Fruit fly (Drosophila melanogaster) whole organism, embryonic: ENCODE measurements around the gene Nrx-IV.
A peak's percentile ranks its signal among the peaks of the same experiment; 100 is the strongest.

ENCODE experiments used
- ATbp ChIP-seq: fragments of 200-800 bp; sonication (Bioruptor generic); optimal IDR thresholded peaks from 2 replicates; lab custom pipeline; 2017; ENCODE audit warnings: missing biosample characterization, mild to moderate bottlenecking, missing genetic modification characterization, missing genetic modification reagents
- Abd-B ChIP-seq: fragments of 200-800 bp; sonication (Bioruptor generic); optimal IDR thresholded peaks from 2 replicates; lab custom pipeline; 2018; ENCODE audit warnings: missing biosample characterization, mild to moderate bottlenecking, missing genetic modification characterization, moderate library complexity
- Asciz ChIP-seq: fragments of 200-800 bp; sonication (Bioruptor generic); optimal IDR thresholded peaks from 2 replicates; lab custom pipeline; 2017; ENCODE audit warnings: missing biosample characterization, mild to moderate bottlenecking, missing genetic modification characterization, missing genetic modification reagents
- B-H2 ChIP-seq: fragments of 200-800 bp; sonication (Bioruptor generic); optimal IDR thresholded peaks from 2 replicates; lab custom pipeline; 2018; ENCODE audit warnings: missing biosample characterization, mild to moderate bottlenecking, missing genetic modification characterization
- CG10209 ChIP-seq: fragments of 200-800 bp; sonication (Bioruptor generic); optimal IDR thresholded peaks from 3 replicates; lab custom pipeline; 2017; ENCODE audit warnings: missing biosample characterization, mild to moderate bottlenecking, missing genetic modification characterization, missing genetic modification reagents
- CG12744 ChIP-seq: fragments of 200-800 bp; sonication (Bioruptor generic); optimal IDR thresholded peaks from 2 replicates; lab custom pipeline; 2016; ENCODE audit warnings: missing biosample characterization, missing genetic modification characterization
- CG13287 ChIP-seq: fragments of 200-800 bp; sonication (Bioruptor generic); IDR thresholded peaks from 2 replicates; pipeline ENCODE4 v1.3.6; 2022; ENCODE audit warnings: missing biosample characterization, missing genetic modification characterization; ENCODE audit not compliant: partially characterized antibody
- CG15479 ChIP-seq: fragments of 200-800 bp; sonication (Bioruptor generic); optimal IDR thresholded peaks from 3 replicates; lab custom pipeline; 2019; ENCODE audit warnings: missing biosample characterization, mild to moderate bottlenecking, missing genetic modification characterization, moderate library complexity
- CG17568 ChIP-seq: fragments of 200-800 bp; sonication (Bioruptor generic); optimal IDR thresholded peaks from 2 replicates; lab custom pipeline; 2018; ENCODE audit warnings: missing biosample characterization, mild to moderate bottlenecking, missing genetic modification characterization, moderate library complexity
- CG18599 ChIP-seq: fragments of 200-800 bp; sonication (Bioruptor generic); optimal IDR thresholded peaks from 3 replicates; lab custom pipeline; 2017; ENCODE audit warnings: missing biosample characterization, missing genetic modification characterization, mild to moderate bottlenecking, moderate library complexity, missing genetic modification reagents
- CG2120 ChIP-seq: fragments of 200-800 bp; sonication (Bioruptor generic); optimal IDR thresholded peaks from 3 replicates; lab custom pipeline; 2016; ENCODE audit warnings: missing biosample characterization, missing genetic modification characterization
- CG2129 ChIP-seq: fragments of 200-800 bp; sonication (Bioruptor generic); IDR thresholded peaks from 2 replicates; pipeline ENCODE4 v1.3.6; 2022; ENCODE audit warnings: missing biosample characterization, missing genetic modification characterization; ENCODE audit not compliant: partially characterized antibody
- CG32767 ChIP-seq: fragments of 200-800 bp; sonication (Bioruptor generic); IDR thresholded peaks from 2 replicates; pipeline ENCODE4 v1.3.6; 2022; ENCODE audit warnings: missing biosample characterization, missing genetic modification characterization
- CG3847 ChIP-seq: fragments of 200-800 bp; sonication (Bioruptor generic); IDR thresholded peaks from 2 replicates; pipeline ENCODE4 v1.3.6; 2022; ENCODE audit warnings: missing biosample characterization, missing genetic modification characterization
- CG43689 ChIP-seq: fragments of 200-800 bp; sonication (Bioruptor generic); IDR thresholded peaks from 2 replicates; pipeline ENCODE4 v1.3.6; 2022; ENCODE audit warnings: missing biosample characterization, missing genetic modification characterization
- CG5180 ChIP-seq: fragments of 200-800 bp; sonication (Bioruptor generic); optimal IDR thresholded peaks from 3 replicates; lab custom pipeline; 2017; ENCODE audit warnings: missing biosample characterization, missing genetic modification characterization, mild to moderate bottlenecking, moderate library complexity, missing genetic modification reagents
- CG6175 ChIP-seq: fragments of 200-800 bp; sonication (Bioruptor generic); IDR thresholded peaks from 3 replicates; pipeline ENCODE4 v1.3.6; 2022; ENCODE audit warnings: missing biosample characterization, missing genetic modification characterization
- CG6254 ChIP-seq: fragments of 200-800 bp; sonication (Bioruptor generic); optimal IDR thresholded peaks from 3 replicates; lab custom pipeline; 2017; ENCODE audit warnings: mild to moderate bottlenecking, missing biosample characterization, missing genetic modification reagents, missing genetic modification characterization
- CG6813 ChIP-seq: fragments of 200-800 bp; sonication (Bioruptor generic); optimal IDR thresholded peaks from 2 replicates; lab custom pipeline; 2017; ENCODE audit warnings: missing biosample characterization, missing genetic modification characterization, mild to moderate bottlenecking, moderate library complexity, missing genetic modification reagents
- CG8290 ChIP-seq, 3 experiments: fragments of 200-800 bp; sonication (Bioruptor generic); optimal IDR thresholded peaks; 2 replicates each; lab custom pipeline; 2016 to 2019; ENCODE audit warnings: missing biosample characterization in 3 of 3, missing genetic modification characterization in 3 of 3, mild to moderate bottlenecking in 2 of 3, moderate library complexity in 1 of 3
- CG9817 ChIP-seq: fragments of 200-800 bp; sonication (Bioruptor generic); optimal IDR thresholded peaks from 2 replicates; lab custom pipeline; 2018; ENCODE audit warnings: missing biosample characterization, mild to moderate bottlenecking, missing genetic modification characterization, moderate library complexity
- Dad ChIP-seq: fragments of 200-800 bp; sonication (Bioruptor generic); optimal IDR thresholded peaks from 3 replicates; lab custom pipeline; 2016; ENCODE audit warnings: missing biosample characterization, missing genetic modification characterization
- Dll ChIP-seq: fragments of 200-800 bp; sonication (Bioruptor generic); IDR thresholded peaks from 4 replicates; pipeline ENCODE4 v1.3.6; 2022; ENCODE audit warnings: missing biosample characterization, missing genetic modification characterization; ENCODE audit not compliant: partially characterized antibody
- Dp ChIP-seq: fragments of 200-800 bp; sonication (Bioruptor generic); optimal IDR thresholded peaks from 2 replicates; lab custom pipeline; 2018; ENCODE audit warnings: missing biosample characterization, mild to moderate bottlenecking, missing genetic modification characterization, moderate library complexity
- Dref ChIP-seq: fragments of 200-800 bp; sonication (Bioruptor generic); IDR thresholded peaks from 2 replicates; pipeline ENCODE4 v1.3.6; 2022; ENCODE audit warnings: missing biosample characterization, missing genetic modification characterization
- Mad ChIP-seq: fragments of 200-800 bp; sonication (Bioruptor generic); optimal IDR thresholded peaks from 2 replicates; lab custom pipeline; 2016; ENCODE audit warnings: missing biosample characterization, missing genetic modification characterization
- Pdp1 ChIP-seq, 2 experiments: fragments of 200-800 bp; sonication (Bioruptor generic); optimal IDR thresholded peaks; 3 replicates each; lab custom pipeline; 2016; ENCODE audit warnings: missing biosample characterization in 2 of 2, missing genetic modification characterization in 2 of 2, mild to moderate bottlenecking in 1 of 2, moderate library complexity in 1 of 2
- Poxn ChIP-seq: fragments of 200-800 bp; sonication (Bioruptor generic); IDR thresholded peaks from 2 replicates; pipeline ENCODE4 v1.3.6; 2022; ENCODE audit warnings: missing biosample characterization, missing genetic modification characterization
- Sin3A ChIP-seq: fragments of >200 bp; optimal IDR thresholded peaks from 2 replicates; lab custom pipeline; 2018
- Sox102F ChIP-seq: fragments of 200-800 bp; sonication (Bioruptor generic); optimal IDR thresholded peaks from 2 replicates; lab custom pipeline; 2018; ENCODE audit warnings: missing biosample characterization, mild to moderate bottlenecking, missing genetic modification characterization, moderate library complexity
- eyg ChIP-seq: fragments of 200-800 bp; sonication (Bioruptor generic); optimal IDR thresholded peaks from 3 replicates; lab custom pipeline; 2016; ENCODE audit warnings: missing biosample characterization, missing genetic modification characterization
- inv ChIP-seq: fragments of 200-800 bp; sonication (Bioruptor generic); IDR thresholded peaks from 2 replicates; pipeline ENCODE4 v1.3.6; 2022; ENCODE audit warnings: missing biosample characterization, missing genetic modification characterization; ENCODE audit not compliant: partially characterized antibody
- jumu ChIP-seq: fragments of 200-800 bp; sonication (Bioruptor generic); optimal IDR thresholded peaks from 3 replicates; lab custom pipeline; 2016; ENCODE audit warnings: missing biosample characterization, missing genetic modification characterization
- ken ChIP-seq: fragments of 200-800 bp; sonication (Bioruptor generic); IDR thresholded peaks from 3 replicates; pipeline ENCODE4 v1.3.6; 2022; ENCODE audit warnings: missing biosample characterization, missing genetic modification characterization
- nau ChIP-seq: fragments of 200-800 bp; sonication (Bioruptor generic); optimal IDR thresholded peaks from 3 replicates; lab custom pipeline; 2017; ENCODE audit warnings: missing biosample characterization, mild to moderate bottlenecking, missing genetic modification characterization, missing genetic modification reagents
- onecut ChIP-seq: fragments of 200-800 bp; sonication (Bioruptor generic); IDR thresholded peaks from 2 replicates; pipeline ENCODE4 v1.3.6; 2022; ENCODE audit warnings: missing biosample characterization, missing genetic modification characterization
- pita ChIP-seq: fragments of 200-800 bp; sonication (Bioruptor generic); optimal IDR thresholded peaks from 2 replicates; lab custom pipeline; 2017; ENCODE audit warnings: missing biosample characterization, mild to moderate bottlenecking, missing genetic modification characterization
- salm ChIP-seq: fragments of 200-800 bp; sonication (Bioruptor generic); optimal IDR thresholded peaks from 2 replicates; lab custom pipeline; 2018; ENCODE audit warnings: missing biosample characterization, mild to moderate bottlenecking, missing genetic modification characterization
- sisA ChIP-seq: fragments of 200-800 bp; sonication (Bioruptor generic); IDR thresholded peaks from 2 replicates; pipeline ENCODE4 v1.3.6; 2022; ENCODE audit warnings: missing biosample characterization, missing genetic modification characterization
- sob ChIP-seq: fragments of 200-800 bp; sonication (Bioruptor generic); IDR thresholded peaks from 2 replicates; pipeline ENCODE4 v1.3.6; 2022; ENCODE audit warnings: missing biosample characterization, missing genetic modification characterization
- ssp ChIP-seq: fragments of 200-800 bp; sonication (Bioruptor generic); IDR thresholded peaks from 2 replicates; pipeline ENCODE4 v1.3.6; 2022; ENCODE audit warnings: missing biosample characterization, missing genetic modification characterization
- tap ChIP-seq: fragments of 200-800 bp; optimal IDR thresholded peaks from 3 replicates; lab custom pipeline; 2019; ENCODE audit warnings: missing biosample characterization, mild to moderate bottlenecking, missing genetic modification characterization, moderate library complexity
- tll ChIP-seq, 2 experiments: fragments of 200-800 bp in 1 of 2; fragments of >200 bp in 1 of 2; sonication (Bioruptor generic) in 1 of 2; optimal IDR thresholded peaks; 2 replicates each; lab custom pipeline; 2017 to 2019; ENCODE audit warnings: missing biosample characterization in 2 of 2, missing genetic modification characterization in 2 of 2, mild to moderate bottlenecking in 1 of 2, moderate library complexity in 1 of 2
- usp ChIP-seq: fragments of >200 bp; optimal IDR thresholded peaks from 2 replicates; lab custom pipeline; 2017; ENCODE audit warnings: missing biosample characterization, missing genetic modification characterization

Nrx-IV gene

dm6 chr3L:12138113-12138899 is 8.0 kb upstream of the Nrx-IV start, which contains the start of the genes ND-SGDH and RhoGAP68F (continued):
- TF ChIP-seq CG9817 (tag; lab: Kevin White, UChicago) (peak; percentile 83), eyg (GFP tag; lab: Kevin White, UChicago) (peak; percentile 9), Dad (GFP tag; lab: Kevin White, UChicago) (peak; percentile 69), CG13287 (GFP tag; lab: Robert Waterston, UW) (peak; percentile 95), inv (peak; percentile 97), usp (no peak), pita (GFP tag; lab: Kevin White, UChicago) (no peak), CG12744 (GFP tag; lab: Kevin White, UChicago) (peak; percentile 20), CG15479 (GFP tag; lab: Kevin White, UChicago) (no peak), sisA (peak; percentile 68), Dp (peak; percentile 8), Asciz (GFP tag; lab: Kevin White, UChicago) (no peak), ATbp (GFP tag; lab: Kevin White, UChicago) (no peak), onecut (GFP tag; lab: Robert Waterston, UW) (peak; percentile 34), ken (GFP tag; lab: Robert Waterston, UW) (peak; percentile 58; the same call in 1 of the 3 replicates), Dll (GFP tag; lab: Robert Waterston, UW) (peak; percentile 99), Poxn (GFP tag; lab: Robert Waterston, UW) (peak; percentile 64; the same call in 1 of the 2 replicates), CG2120 (GFP tag; lab: Kevin White, UChicago) (peak; percentile 86), CG17568 (GFP tag; lab: Kevin White, UChicago) (no peak), CG18599 (GFP tag; lab: Kevin White, UChicago) (peak; percentile 76), CG8290 (GFP tag; optimal IDR thresholded peaks at IDR 0.05; lab: Kevin White, UChicago) (peak; percentile 40), CG8290 (tag; optimal IDR thresholded peaks at IDR 0.05; lab: Kevin White, UChicago) (peak; percentile 56 to 58), CG3847 (GFP tag; lab: Robert Waterston, UW) (peak; percentile 83), nau (GFP tag; lab: Kevin White, UChicago) (no peak), CG6813 (no peak), CG6175 (GFP tag; lab: Robert Waterston, UW) (0 out of 3 replicates have a peak, but pooled peaks have one; percentile 52), Pdp1 (GFP tag; optimal IDR thresholded peaks at IDR 0.05; lab: Kevin White, UChicago) (peak; percentile 70 to 97), Dref (GFP tag; lab: Robert Waterston, UW) (peak; percentile 64), CG6254 (GFP tag; lab: Kevin White, UChicago) (no peak), salm (tag; lab: Kevin White, UChicago) (no peak), Abd-B (peak; percentile 90), jumu (GFP tag; lab: Kevin White, UChicago) (peak; percentile 67), Sox102F (peak; percentile 63), ssp (GFP tag; lab: Robert Waterston, UW) (peak; percentile 87), tap (tag; lab: Kevin White, UChicago) (peak; percentile 48), Mad (GFP tag; lab: Kevin White, UChicago) (peak; percentile 61), Sin3A (lab: Kevin White, UChicago) (peak; percentile 91), CG43689 (GFP tag; lab: Robert Waterston, UW) (no peak), CG5180 (GFP tag; lab: Kevin White, UChicago) (no peak), CG32767 (peak; percentile 52), CG2129 (GFP tag; lab: Robert Waterston, UW) (peak; percentile 84), CG10209 (GFP tag; lab: Kevin White, UChicago) (peak; percentile 56), sob (GFP tag; lab: Robert Waterston, UW) (peak; percentile 79), B-H2 (peak; percentile 77), tll (GFP tag; optimal IDR thresholded peaks at IDR 0.05; lab: Kevin White, UChicago) (no peak)
